Worm (Caenorhabditis elegans) whole organism, L4 larva: ENCODE data around the gene F36A4.1.
"Not testable (repeated sequence)": the region's sequence is repeated elsewhere in the genome, so short reads cannot be mapped to it uniquely, and the experiment has no call there.

Experiments
- F44E2.7 ChIP-seq: fragments of 200-800 bp; sonication (Bioruptor generic); IDR thresholded peaks from 2 replicates; pipeline ENCODE4 v2.1.2; 2022; ENCODE audit warnings: missing genetic modification characterization, missing compliant biosample characterization
- R02D3.7 ChIP-seq: fragments of 150-350 bp; sonication (generic microtip); optimal IDR thresholded peaks from 3 replicates; lab custom pipeline; 2014; ENCODE audit warnings: missing biosample characterization, missing genetic modification characterization
- T26A8.4 ChIP-seq: fragments of 200-800 bp; sonication (Bioruptor generic); IDR thresholded peaks from 2 replicates; pipeline ENCODE4 v1.3.6; 2022; ENCODE audit warnings: missing genetic modification characterization, missing compliant biosample characterization
- Y48G9A.11 ChIP-seq: fragments of 200-800 bp; sonication (Bioruptor generic); IDR thresholded peaks from 2 replicates; pipeline ENCODE4 v1.3.6; 2022; ENCODE audit warnings: missing genetic modification reagents, missing genetic modification characterization, missing compliant biosample characterization
- Y5F2A.4 ChIP-seq: fragments of 200-800 bp; sonication (Bioruptor generic); optimal IDR thresholded peaks from 2 replicates; lab custom pipeline; 2018; ENCODE audit warnings: mild to moderate bottlenecking, missing genetic modification characterization, missing compliant biosample characterization
- ceh-28 ChIP-seq: fragments of 150-350 bp; optimal IDR thresholded peaks from 2 replicates; lab custom pipeline; 2014; ENCODE audit warnings: missing biosample characterization, missing genetic modification reagents, missing genetic modification characterization
- ceh-44 ChIP-seq: fragments of 200-800 bp; sonication (Bioruptor generic); IDR thresholded peaks from 2 replicates; pipeline ENCODE4 v1.3.6; 2022; ENCODE audit warnings: missing genetic modification reagents, missing genetic modification characterization, missing compliant biosample characterization
- ces-1 ChIP-seq: fragments of 150-350 bp; sonication (generic microtip); optimal IDR thresholded peaks from 4 replicates; lab custom pipeline; 2014; ENCODE audit warnings: missing biosample characterization, missing genetic modification reagents, missing genetic modification characterization
- daf-19 ChIP-seq: fragments of 200-800 bp; sonication (Bioruptor generic); conservative IDR thresholded peaks from 2 replicates; pipeline ENCODE4 v1.3.6; 2022; ENCODE audit warnings: missing genetic modification characterization, missing compliant biosample characterization
- dmd-6 ChIP-seq: fragments of 200-800 bp; sonication (Bioruptor generic); IDR thresholded peaks from 2 replicates; pipeline ENCODE4 v1.3.6; 2022; ENCODE audit warnings: missing genetic modification reagents, missing genetic modification characterization, missing compliant biosample characterization
- dmd-9 ChIP-seq: fragments of 200-800 bp; sonication (Bioruptor generic); IDR thresholded peaks from 2 replicates; pipeline ENCODE4 v1.3.6; 2022; ENCODE audit warnings: missing genetic modification reagents, missing genetic modification characterization, missing compliant biosample characterization
- egl-43 ChIP-seq: fragments of 200-800 bp; sonication (Bioruptor generic); IDR thresholded peaks from 2 replicates; pipeline ENCODE4 v1.3.6; 2022; ENCODE audit warnings: missing genetic modification reagents, missing genetic modification characterization, missing compliant biosample characterization
- fos-1 ChIP-seq: fragments of 150-350 bp; optimal IDR thresholded peaks from 2 replicates; lab custom pipeline; 2014; ENCODE audit warnings: missing biosample characterization, missing genetic modification characterization
- gei-8 ChIP-seq: fragments of 200-800 bp; sonication (Bioruptor generic); optimal IDR thresholded peaks from 2 replicates; lab custom pipeline; 2018; ENCODE audit warnings: mild to moderate bottlenecking, missing genetic modification characterization, missing compliant biosample characterization
- lin-13 ChIP-seq: fragments of 150-350 bp; optimal IDR thresholded peaks from 2 replicates; lab custom pipeline; 2014; ENCODE audit warnings: missing biosample characterization, missing genetic modification reagents, missing genetic modification characterization
- lin-15B ChIP-seq: fragments of 150-350 bp; sonication (generic microtip); optimal IDR thresholded peaks from 3 replicates; lab custom pipeline; 2014; ENCODE audit warnings: missing biosample characterization, missing genetic modification characterization
- lin-38 ChIP-seq: fragments of 200-800 bp; sonication (Bioruptor generic); IDR thresholded peaks from 2 replicates; pipeline ENCODE4 v1.3.6; 2022; ENCODE audit warnings: missing genetic modification reagents, missing genetic modification characterization, missing compliant biosample characterization
- lir-3 ChIP-seq: sonication (generic microtip); optimal IDR thresholded peaks from 2 replicates; lab custom pipeline; 2016; ENCODE audit warnings: mild to moderate bottlenecking, missing genetic modification characterization, missing compliant biosample characterization
- mdt-29 ChIP-seq: fragments of 200-800 bp; sonication (Bioruptor generic); IDR thresholded peaks from 2 replicates; pipeline ENCODE4 v1.3.6; 2022; ENCODE audit warnings: missing genetic modification reagents, missing genetic modification characterization, missing compliant biosample characterization
- nhr-25 ChIP-seq: sonication (generic microtip); optimal IDR thresholded peaks from 2 replicates; lab custom pipeline; 2017; ENCODE audit warnings: missing genetic modification characterization, mild to moderate bottlenecking, missing compliant biosample characterization, antibody characterized with exemption, moderate library complexity, borderline replicate concordance; ENCODE audit not compliant: insufficient read depth
- nhr-28 ChIP-seq: fragments of 150-350 bp; optimal IDR thresholded peaks from 2 replicates; lab custom pipeline; 2014; ENCODE audit warnings: missing biosample characterization, missing genetic modification characterization
- nhr-6 ChIP-seq: fragments of 150-350 bp; optimal IDR thresholded peaks from 2 replicates; lab custom pipeline; 2014; ENCODE audit warnings: missing biosample characterization, missing genetic modification characterization
- pha-4 ChIP-seq, 2 experiments: fragments of 150-350 bp in 1 of 2; fragments of 200-800 bp in 1 of 2; sonication (Bioruptor generic) in 1 of 2; IDR thresholded peaks in 1 of 2; optimal IDR thresholded peaks in 1 of 2; 2 replicates each; pipeline versions ENCODE4 v1.3.6 to Lab custom; 2014 to 2022; ENCODE audit warnings: missing genetic modification characterization in 2 of 2, missing genetic modification reagents in 2 of 2, missing biosample characterization in 1 of 2, missing compliant biosample characterization in 1 of 2
- rbr-2 ChIP-seq: sonication (generic microtip); optimal IDR thresholded peaks from 2 replicates; lab custom pipeline; 2016; ENCODE audit warnings: missing genotype, missing genetic modification characterization, missing compliant biosample characterization
- set-16 ChIP-seq: fragments of 200-800 bp; sonication (Bioruptor generic); IDR thresholded peaks from 2 replicates; pipeline ENCODE4 v1.3.6; 2022; ENCODE audit warnings: missing genetic modification reagents, missing genetic modification characterization, missing compliant biosample characterization
- skn-1 ChIP-seq: fragments of 150-350 bp; optimal IDR thresholded peaks from 2 replicates; lab custom pipeline; 2014; ENCODE audit warnings: missing biosample characterization, missing genetic modification characterization
- snpc-1.2 ChIP-seq: fragments of 200-800 bp; sonication (Bioruptor generic); IDR thresholded peaks from 2 replicates; pipeline ENCODE4 v1.3.6; 2022; ENCODE audit warnings: missing genetic modification reagents, missing genetic modification characterization, missing compliant biosample characterization
- snpc-4 ChIP-seq: fragments of 150-350 bp; optimal IDR thresholded peaks from 2 replicates; lab custom pipeline; 2014; ENCODE audit warnings: missing biosample characterization, missing genetic modification characterization
- tra-1 ChIP-seq: fragments of 200-800 bp; sonication (Bioruptor generic); IDR thresholded peaks from 2 replicates; pipeline ENCODE4 v1.3.6; 2022; ENCODE audit warnings: missing genetic modification reagents, missing genetic modification characterization, missing compliant biosample characterization
- unc-62 ChIP-seq, 3 experiments: fragments of 150-350 bp in 1 of 3; sonication (generic microtip); optimal IDR thresholded peaks in 2 of 3; peaks in 1 of 3; 1 replicate in 1 of 3; 2 replicates in 2 of 3; lab custom pipeline; 2014 to 2017; ENCODE audit warnings: missing biosample characterization in 3 of 3, missing genetic modification characterization in 3 of 3, missing genetic modification reagents in 3 of 3, missing genotype in 1 of 3
- zip-2 ChIP-seq: fragments of 150-350 bp; optimal IDR thresholded peaks from 2 replicates; lab custom pipeline; 2014; ENCODE audit warnings: missing biosample characterization, missing genetic modification characterization

Gene F36A4.1

DNA sequence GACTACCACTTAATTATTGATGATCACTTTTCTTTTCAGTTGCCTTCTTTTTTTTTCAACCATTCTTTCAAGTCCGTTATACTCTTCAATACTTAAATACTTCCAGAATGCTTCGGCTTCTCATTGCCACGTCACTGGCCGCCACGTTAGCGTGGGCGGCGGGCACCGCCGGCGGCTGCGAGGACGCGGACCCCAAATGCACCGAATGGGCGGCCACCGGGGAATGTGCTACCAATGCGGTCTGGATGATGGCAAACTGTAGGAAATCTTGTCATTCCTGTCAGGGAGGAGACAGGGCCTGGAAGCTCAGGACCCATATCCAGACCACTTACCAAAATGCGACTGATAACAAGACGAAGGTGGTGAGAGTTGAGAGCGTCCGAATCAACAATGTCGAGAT is 28.9 kb downstream of the F36A4.1 start, which contains the start of gene lgc-22:
lgc-22 (plus strand) TSS at position 105 of the 400 bp plus-strand sequence.
- TF ChIP-seq egl-43 (GFP tag; lab: Robert Waterston, UW) (peak; percentile 55; the same call in 1 of the 2 replicates), zip-2 (tag; lab: Kevin White, UChicago) (no peak), set-16 (GFP tag; lab: Robert Waterston, UW) (peak; percentile 86), dmd-9 (GFP tag; lab: Robert Waterston, UW) (0 out of 2 replicates have a peak, but pooled peaks have one; percentile 32)

DNA sequence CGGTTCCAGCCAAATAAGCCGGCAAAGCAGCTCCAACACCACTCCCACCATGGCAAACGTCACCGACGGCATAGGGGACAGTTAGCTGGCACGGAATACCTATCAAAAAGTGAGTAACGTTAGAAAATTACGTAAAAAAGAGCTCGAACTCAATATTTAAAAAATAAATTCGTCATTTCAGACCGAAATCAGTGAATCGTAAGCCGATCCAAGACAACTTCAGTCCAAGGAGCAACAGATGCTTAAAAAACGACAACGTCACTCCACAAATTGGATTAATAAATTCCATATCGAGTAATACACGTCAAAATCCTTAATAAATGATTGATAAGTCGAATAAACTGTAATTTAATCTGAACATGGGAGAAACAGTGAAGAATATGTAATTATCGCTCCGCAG is 34.0 kb downstream of the F36A4.1 start:
- TF ChIP-seq T26A8.4 (no peak), unc-62 (GFP tag; optimal IDR thresholded peaks at IDR 0.05 in 1 of 2; lab: Kevin White, UChicago) (peak in 1 of 2 experiments; percentile 94), unc-62 (tag; optimal IDR thresholded peaks at IDR 0.05; lab: Kevin White, UChicago) (no peak)

DNA sequence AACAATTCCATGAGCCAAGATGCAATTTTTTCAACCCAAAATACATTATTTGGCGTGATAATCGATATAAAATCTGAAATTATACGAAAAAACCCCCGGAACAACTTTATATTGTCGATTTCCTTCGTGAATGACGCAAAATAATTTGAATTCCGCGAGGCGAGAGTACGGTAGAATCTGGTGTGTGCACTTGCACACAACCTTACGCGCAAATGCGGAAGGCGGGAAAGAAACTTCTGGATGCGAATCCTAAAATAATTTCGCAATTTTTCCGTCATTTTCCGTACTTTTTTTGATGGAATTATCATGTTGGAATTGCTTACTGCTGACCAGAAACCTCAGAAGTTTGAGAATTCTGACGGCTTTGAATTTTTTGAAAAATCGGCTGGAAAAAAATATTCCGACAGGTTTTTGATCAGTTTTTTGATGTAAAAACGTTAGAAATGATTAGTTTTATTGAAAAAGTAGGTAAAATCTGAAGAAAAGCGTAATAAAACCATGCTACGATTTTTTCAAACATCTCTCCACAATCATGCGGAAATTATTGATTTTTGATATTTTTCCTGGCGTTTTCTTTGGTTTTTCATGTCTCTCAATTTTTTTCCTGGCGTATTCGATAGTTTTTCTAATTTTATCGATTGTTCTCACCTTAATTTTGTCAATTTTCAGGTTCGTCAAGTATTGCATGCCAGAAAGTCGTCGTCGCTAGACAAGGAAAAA is 35.1 kb downstream of the F36A4.1 start, which contains the start of gene set-9:
set-9 (plus strand) TSS at position 670 of the 720 bp plus-strand sequence.
- no peak for TF ChIP-seq dmd-6

DNA sequence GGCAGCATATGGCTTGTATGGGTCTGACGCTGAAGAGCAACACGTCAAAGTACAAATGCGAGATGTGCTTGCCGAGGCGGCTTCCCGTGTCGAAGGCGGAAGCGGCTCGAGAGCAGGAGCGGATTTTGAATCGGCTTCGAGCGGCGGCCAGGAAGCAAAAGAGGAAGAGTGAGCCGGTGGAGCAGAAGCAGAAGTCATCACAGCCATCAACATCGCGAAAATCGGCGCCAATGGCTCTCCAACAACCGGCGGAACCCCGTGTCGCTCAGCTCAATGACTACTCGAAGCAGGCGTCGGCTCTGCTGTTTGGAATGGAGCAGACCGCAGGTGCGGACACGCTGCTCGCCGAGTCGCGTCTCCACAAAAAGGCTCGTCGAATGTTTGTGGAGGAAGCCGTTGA is 40.1 kb downstream of the F36A4.1 start:
- peak; percentile 92 for TF ChIP-seq set-16 (GFP tag; lab: Robert Waterston, UW)

DNA sequence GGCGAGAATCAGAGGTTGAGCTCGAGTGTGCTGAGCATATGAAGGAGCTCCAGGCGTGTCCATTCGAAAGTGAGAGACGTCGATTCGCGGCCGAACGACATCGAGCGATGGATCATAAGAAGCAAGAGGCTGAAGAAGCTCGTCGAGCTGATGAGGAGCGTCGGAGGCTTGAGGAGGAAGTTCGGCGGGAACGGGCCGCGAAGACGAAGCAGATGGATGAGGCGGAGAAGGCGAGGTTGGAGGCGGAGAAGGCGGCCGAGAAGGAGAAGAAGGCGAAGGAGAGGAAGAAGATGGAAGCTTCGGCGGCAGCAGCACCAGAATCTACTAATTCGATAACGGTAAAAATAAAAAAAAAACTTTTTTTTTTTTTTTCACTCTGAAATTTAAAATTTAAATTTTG is 40.9 kb downstream of the F36A4.1 start:
- peak; percentile 93 for TF ChIP-seq set-16 (GFP tag; lab: Robert Waterston, UW)
- TF ChIP-seq pha-4 (GFP tag; IDR thresholded peaks at IDR 0.05; lab: Robert Waterston, UW): 0 out of 2 replicates have a peak, but pooled peaks have one; percentile 23
- TF ChIP-seq pha-4 (tag; optimal IDR thresholded peaks at IDR 0.05; lab: Kevin White, UChicago): not testable (repeated sequence)
- TF ChIP-seq, all 104 proteins: peak for 2; not testable (repeated sequence) for 102

DNA sequence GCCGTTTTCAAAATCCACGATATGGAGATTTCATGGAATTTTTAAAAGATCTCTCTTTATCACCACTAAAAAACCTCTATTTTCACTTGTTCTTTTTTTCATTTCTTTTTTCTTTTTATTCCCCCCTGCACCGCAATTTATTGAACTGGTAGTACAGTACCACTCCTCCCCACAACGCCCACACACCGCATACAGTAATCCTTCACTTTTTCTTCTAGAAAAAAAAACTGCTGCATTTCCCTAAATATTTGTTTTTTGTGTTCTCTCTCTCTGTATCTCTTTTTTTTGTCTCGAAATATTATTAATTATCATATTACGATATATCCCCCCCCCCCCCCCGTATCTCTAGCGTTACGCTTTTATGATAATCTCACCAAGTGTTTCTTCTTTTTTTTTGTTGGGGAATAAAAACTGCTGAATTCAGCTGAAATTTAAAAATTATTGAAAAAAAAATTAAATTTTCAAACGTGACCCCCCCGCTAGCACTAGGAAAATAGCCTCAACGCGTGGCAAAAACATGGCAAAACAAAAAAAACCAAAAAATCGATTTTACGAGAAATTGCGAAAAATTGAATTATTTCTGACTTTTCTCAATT is 44.6 kb downstream of the F36A4.1 start, which contains the start of gene Y24D9B.1:
Y24D9B.1 (plus strand) TSS at position 546 of the 596 bp plus-strand sequence.
- TF ChIP-seq daf-19 (GFP tag; lab: Robert Waterston, UW) (no peak), gei-8 (no peak), lin-38 (GFP tag; lab: Robert Waterston, UW) (peak; percentile 27)
- TF ChIP-seq, all 104 proteins: peak for 1

DNA sequence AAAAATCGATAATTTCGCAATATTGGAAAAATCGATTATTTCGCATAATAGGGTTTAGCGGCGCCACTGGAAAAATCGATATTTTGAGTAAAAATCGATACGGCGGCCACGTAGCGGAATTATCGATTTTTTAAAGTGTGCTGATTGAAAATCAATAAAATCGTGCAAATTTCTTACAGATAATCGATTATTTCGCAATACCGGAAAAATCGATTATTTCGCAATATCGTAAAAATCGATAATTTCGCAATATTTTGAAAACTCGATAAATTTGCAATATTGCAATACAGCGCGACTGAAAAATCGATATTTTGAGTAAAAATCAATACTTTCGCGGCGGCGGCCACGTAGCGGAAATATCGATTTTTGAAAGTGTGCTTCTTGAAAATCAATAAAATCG is 45.4 kb downstream of the F36A4.1 start:
- TF ChIP-seq snpc-4 (tag; lab: Kevin White, UChicago): no peak
- peak; percentile 95 for TF ChIP-seq ceh-28 (tag; lab: Kevin White, UChicago)

DNA sequence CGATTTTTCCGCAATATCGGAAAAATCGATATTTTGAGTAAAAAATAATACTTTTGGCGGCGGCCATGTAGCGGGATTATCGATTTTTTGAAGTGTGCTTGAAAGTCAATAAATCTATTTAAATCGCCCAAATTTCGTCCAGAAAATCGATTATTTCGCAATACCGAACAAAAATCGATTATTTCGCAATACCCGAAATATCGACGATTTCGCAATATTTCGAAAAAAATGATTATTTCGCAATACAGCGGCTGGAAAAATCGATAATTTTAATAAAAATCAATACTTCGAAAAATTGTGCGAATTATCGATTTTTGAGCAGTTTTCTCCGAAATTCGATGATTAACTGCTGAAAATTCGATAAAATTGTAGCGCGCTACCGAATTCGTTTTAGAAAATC is 45.8 kb downstream of the F36A4.1 start:
- no peak for TF ChIP-seq F44E2.7
- TF ChIP-seq ceh-28 (tag; lab: Kevin White, UChicago): peak; percentile 43
- TF ChIP-seq mdt-29 (GFP tag; lab: Robert Waterston, UW): no peak
- TF ChIP-seq, all 104 proteins: peak for 1

DNA sequence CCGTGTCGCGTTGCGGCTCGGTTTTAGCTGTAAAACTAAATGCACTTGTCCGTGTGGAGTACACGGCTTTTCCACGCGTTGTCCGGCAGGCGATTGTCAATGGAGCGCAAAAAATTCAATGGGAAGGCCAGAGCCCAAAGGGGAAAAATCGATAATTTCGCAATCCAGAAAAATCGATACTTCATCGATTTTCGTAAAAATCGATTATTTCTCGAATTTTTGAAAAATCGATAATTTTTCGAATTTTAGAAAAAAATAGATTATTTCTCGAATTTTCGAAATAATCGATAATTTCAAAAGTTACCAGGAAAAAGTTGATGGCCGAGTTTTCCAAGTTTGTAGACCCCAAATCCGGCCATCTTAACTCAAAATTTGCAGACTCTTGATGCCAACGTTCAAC is 47.2 kb downstream of the F36A4.1 start:
- TF ChIP-seq lin-15B (tag; lab: Kevin White, UChicago) (no peak), Y48G9A.11 (GFP tag; lab: Robert Waterston, UW) (no peak), lin-13 (GFP tag; lab: Kevin White, UChicago) (no peak), F44E2.7 (0 out of 2 replicates have a peak, but pooled peaks have one; percentile 14), ceh-28 (tag; lab: Kevin White, UChicago) (peak; percentile 93), nhr-25 (no peak), lin-38 (GFP tag; lab: Robert Waterston, UW) (0 out of 2 replicates have a peak, but pooled peaks have one; percentile 11), rbr-2 (tag; lab: Kevin White, UChicago) (no peak), lir-3 (tag; lab: Kevin White, UChicago) (no peak), R02D3.7 (tag; lab: Kevin White, UChicago) (no peak), snpc-1.2 (GFP tag; lab: Robert Waterston, UW) (0 out of 2 replicates have a peak, but pooled peaks have one; percentile 8), nhr-6 (tag; lab: Kevin White, UChicago) (no peak), ceh-44 (GFP tag; lab: Robert Waterston, UW) (no peak), tra-1 (GFP tag; lab: Robert Waterston, UW) (no peak), nhr-28 (tag; lab: Kevin White, UChicago) (no peak), Y5F2A.4 (GFP tag; lab: Kevin White, UChicago) (no peak), skn-1 (tag; lab: Kevin White, UChicago) (no peak), ces-1 (GFP tag; lab: Kevin White, UChicago) (no peak), fos-1 (no peak)
